Fruit fly (Drosophila melanogaster) whole organism: ENCODE results near the gene Mgat4b.

Experiments
- EcR ChIP-seq, 2 experiments: fragments of >200 bp; optimal IDR thresholded peaks; 2 replicates each; lab custom pipeline; 2017; ENCODE audit warnings: missing biosample characterization in 2 of 2, missing genetic modification characterization in 2 of 2, missing genetic modification reagents in 2 of 2
- pan ChIP-seq: fragments of >200 bp; optimal IDR thresholded peaks from 2 replicates; lab custom pipeline; 2017
- psq ChIP-seq: fragments of >200 bp; optimal IDR thresholded peaks from 2 replicates; lab custom pipeline; 2017

- TF ChIP-seq pan (no peak), psq (no peak), EcR (GFP tag; optimal IDR thresholded peaks at IDR 0.05; lab: Kevin White, UChicago) (no peak)
These were observed 12.2 kb downstream of the Mgat4b start for dm6 chr3L:14756724-14757463.
